Worm (Caenorhabditis elegans): Measurements from ENCODE around the gene F13A2.5.

ce11 chrV:4386173-4386572 lies 15.6 kb downstream of the F13A2.5 start, which contains the start of gene F13A2.10:
- TF ChIP-seq him-1 (tag; optimal IDR thresholded peaks at IDR 0.05) (no peak), W03F9.2 (tag; optimal IDR thresholded peaks at IDR 0.05) (no peak)
